Fruit fly (Drosophila melanogaster) whole organism, embryonic: ENCODE data around the gene CG43293.

Experiments
- CG12071 ChIP-seq: fragments of 200-800 bp; sonication (Bioruptor generic); optimal IDR thresholded peaks from 3 replicates; lab custom pipeline; 2018; ENCODE audit warnings: missing biosample characterization, mild to moderate bottlenecking, missing genetic modification characterization
- CG17186 ChIP-seq: fragments of 200-800 bp; sonication (Bioruptor generic); optimal IDR thresholded peaks from 3 replicates; lab custom pipeline; 2017; ENCODE audit warnings: missing biosample characterization, missing genetic modification reagents, missing genetic modification characterization
- CG2712 ChIP-seq: fragments of 200-800 bp; optimal IDR thresholded peaks from 3 replicates; lab custom pipeline; 2019; ENCODE audit warnings: missing biosample characterization, mild to moderate bottlenecking, missing genetic modification characterization, moderate library complexity
- CG30431 ChIP-seq: fragments of 200-800 bp; sonication (Bioruptor generic); optimal IDR thresholded peaks from 2 replicates; lab custom pipeline; 2017; ENCODE audit warnings: missing biosample characterization, missing genetic modification characterization
- CG4404 ChIP-seq: fragments of 200-800 bp; sonication (Bioruptor generic); IDR thresholded peaks from 2 replicates; pipeline ENCODE4 v1.3.6; 2022; ENCODE audit warnings: missing biosample characterization, missing genetic modification characterization
- CG4424 ChIP-seq: fragments of 200-800 bp; sonication (Bioruptor generic); optimal IDR thresholded peaks from 3 replicates; lab custom pipeline; 2016; ENCODE audit warnings: missing biosample characterization, missing genetic modification characterization
- CG6689 ChIP-seq: fragments of 200-800 bp; sonication (Bioruptor generic); IDR thresholded peaks from 2 replicates; pipeline ENCODE4 v1.3.6; 2022; ENCODE audit warnings: missing biosample characterization, missing genetic modification characterization
- CG8924 ChIP-seq: fragments of 200-800 bp; optimal IDR thresholded peaks from 3 replicates; lab custom pipeline; 2019; ENCODE audit warnings: missing biosample characterization, mild to moderate bottlenecking, missing genetic modification characterization, moderate library complexity
- CTCF ChIP-seq: fragments of 200-800 bp; sonication (Bioruptor generic); optimal IDR thresholded peaks from 2 replicates; lab custom pipeline; 2017; ENCODE audit warnings: missing biosample characterization, mild to moderate bottlenecking, missing genetic modification characterization, moderate library complexity
- CoRest ChIP-seq: fragments of 200-800 bp; sonication (Bioruptor generic); optimal IDR thresholded peaks from 3 replicates; lab custom pipeline; 2018; ENCODE audit warnings: missing biosample characterization, mild to moderate bottlenecking, missing genetic modification characterization, moderate library complexity
- D ChIP-seq, 2 experiments: fragments of 200-800 bp in 1 of 2; fragments of >200 bp in 1 of 2; sonication (Bioruptor generic) in 1 of 2; optimal IDR thresholded peaks; 2 replicates in 1 of 2; 3 replicates in 1 of 2; lab custom pipeline; 2017; ENCODE audit warnings: mild to moderate bottlenecking in 1 of 2, missing biosample characterization in 1 of 2, missing genetic modification characterization in 1 of 2, missing genetic modification reagents in 1 of 2
- D19A ChIP-seq: fragments of 200-800 bp; optimal IDR thresholded peaks from 3 replicates; lab custom pipeline; 2019; ENCODE audit warnings: missing biosample characterization, mild to moderate bottlenecking, missing genetic modification characterization, moderate library complexity
- D19B ChIP-seq: fragments of 200-800 bp; sonication (Bioruptor generic); optimal IDR thresholded peaks from 2 replicates; lab custom pipeline; 2017; ENCODE audit warnings: missing biosample characterization, mild to moderate bottlenecking, missing genetic modification characterization
- Deaf1 ChIP-seq: fragments of 200-800 bp; optimal IDR thresholded peaks from 3 replicates; lab custom pipeline; 2019; ENCODE audit warnings: missing biosample characterization, mild to moderate bottlenecking, missing genetic modification characterization, moderate library complexity
- Doc2 ChIP-seq: fragments of 200-800 bp; sonication (Bioruptor generic); IDR thresholded peaks from 2 replicates; pipeline ENCODE4 v1.3.6; 2022; ENCODE audit warnings: missing biosample characterization, missing genetic modification characterization
- Fer2 ChIP-seq: fragments of 200-800 bp; sonication (Bioruptor generic); optimal IDR thresholded peaks from 2 replicates; lab custom pipeline; 2018; ENCODE audit warnings: missing biosample characterization, mild to moderate bottlenecking, missing genetic modification characterization, moderate library complexity
- Hey ChIP-seq: fragments of 200-800 bp; sonication (Bioruptor generic); optimal IDR thresholded peaks from 3 replicates; lab custom pipeline; 2018; ENCODE audit warnings: missing biosample characterization, mild to moderate bottlenecking, missing genetic modification characterization
- Hr3 ChIP-seq: fragments of 200-800 bp; sonication (Bioruptor generic); optimal IDR thresholded peaks from 3 replicates; lab custom pipeline; 2016; ENCODE audit warnings: missing biosample characterization, missing genetic modification characterization
- Hr78 ChIP-seq, 2 experiments: fragments of 200-800 bp in 1 of 2; fragments of >200 bp in 1 of 2; sonication (Bioruptor generic) in 1 of 2; optimal IDR thresholded peaks; 2 replicates each; lab custom pipeline; 2017 to 2019; ENCODE audit warnings: missing biosample characterization in 2 of 2, missing genetic modification characterization in 2 of 2, mild to moderate bottlenecking in 1 of 2, moderate library complexity in 1 of 2
- Jarid2 ChIP-seq: fragments of 200-800 bp; sonication (Bioruptor generic); optimal IDR thresholded peaks from 3 replicates; lab custom pipeline; 2017; ENCODE audit warnings: mild to moderate bottlenecking, missing biosample characterization, missing genetic modification reagents, missing genetic modification characterization
- Max ChIP-seq: fragments of 200-800 bp; sonication (Bioruptor generic); optimal IDR thresholded peaks from 2 replicates; lab custom pipeline; 2016; ENCODE audit warnings: missing biosample characterization, mild to moderate bottlenecking, missing genetic modification characterization
- NC2α ChIP-seq: fragments of 200-800 bp; sonication (Bioruptor generic); optimal IDR thresholded peaks from 2 replicates; lab custom pipeline; 2016; ENCODE audit warnings: missing biosample characterization, missing genetic modification characterization
- NK7.1 ChIP-seq: fragments of 200-800 bp; sonication (Bioruptor generic); optimal IDR thresholded peaks from 3 replicates; lab custom pipeline; 2016; ENCODE audit warnings: missing biosample characterization, missing genetic modification characterization
- Poxn ChIP-seq: fragments of 200-800 bp; sonication (Bioruptor generic); IDR thresholded peaks from 2 replicates; pipeline ENCODE4 v1.3.6; 2022; ENCODE audit warnings: missing biosample characterization, missing genetic modification characterization
- Ravus ChIP-seq: fragments of 200-800 bp; sonication (Bioruptor generic); IDR thresholded peaks from 2 replicates; pipeline ENCODE4 v1.3.6; 2022; ENCODE audit warnings: missing biosample characterization, missing genetic modification characterization
- aop ChIP-seq: fragments of 200-800 bp; sonication (Bioruptor generic); IDR thresholded peaks from 2 replicates; pipeline ENCODE4 v1.3.6; 2022; ENCODE audit warnings: missing biosample characterization, missing genetic modification characterization
- cas ChIP-seq: fragments of 200-800 bp; sonication (Bioruptor generic); IDR thresholded peaks from 2 replicates; pipeline ENCODE4 v1.3.6; 2022; ENCODE audit warnings: missing biosample characterization, missing genetic modification characterization
- cato ChIP-seq: fragments of 200-800 bp; sonication (Bioruptor generic); optimal IDR thresholded peaks from 2 replicates; lab custom pipeline; 2016; ENCODE audit warnings: missing biosample characterization, missing genetic modification characterization, borderline replicate concordance
- chinmo ChIP-seq: fragments of 200-800 bp; sonication (Bioruptor generic); IDR thresholded peaks from 4 replicates; pipeline ENCODE4 v1.3.6; 2022; ENCODE audit warnings: missing biosample characterization, missing genetic modification characterization; ENCODE audit not compliant: partially characterized antibody
- dmrt99B ChIP-seq: fragments of 200-800 bp; sonication (Bioruptor generic); optimal IDR thresholded peaks from 2 replicates; lab custom pipeline; 2018; ENCODE audit warnings: missing biosample characterization, mild to moderate bottlenecking, missing genetic modification characterization, moderate library complexity
- dysf ChIP-seq: fragments of 200-800 bp; sonication (Bioruptor generic); IDR thresholded peaks from 3 replicates; pipeline ENCODE4 v1.3.6; 2022; ENCODE audit warnings: missing biosample characterization, missing genetic modification characterization
- gcm ChIP-seq: fragments of 200-800 bp; sonication (Bioruptor generic); optimal IDR thresholded peaks from 2 replicates; lab custom pipeline; 2019; ENCODE audit warnings: missing biosample characterization, mild to moderate bottlenecking, missing genetic modification characterization, moderate library complexity
- gsb ChIP-seq: fragments of 200-800 bp; sonication (Bioruptor generic); IDR thresholded peaks from 2 replicates; pipeline ENCODE4 v1.3.6; 2022; ENCODE audit warnings: missing biosample characterization, missing genetic modification characterization
- insv ChIP-seq, 2 experiments: fragments of 200-800 bp; sonication (Bioruptor generic); optimal IDR thresholded peaks; 3 replicates each; lab custom pipeline; 2016 to 2018; ENCODE audit warnings: missing biosample characterization in 2 of 2, missing genetic modification characterization in 2 of 2
- jumu ChIP-seq: fragments of 200-800 bp; sonication (Bioruptor generic); optimal IDR thresholded peaks from 3 replicates; lab custom pipeline; 2016; ENCODE audit warnings: missing biosample characterization, missing genetic modification characterization
- kah ChIP-seq: fragments of 200-800 bp; sonication (Bioruptor generic); optimal IDR thresholded peaks from 2 replicates; lab custom pipeline; 2018; ENCODE audit warnings: missing biosample characterization, mild to moderate bottlenecking, missing genetic modification characterization
- lmd ChIP-seq: fragments of 200-800 bp; sonication (Bioruptor generic); IDR thresholded peaks from 2 replicates; pipeline ENCODE4 v1.3.6; 2022; ENCODE audit warnings: missing biosample characterization, missing genetic modification characterization
- maf-S ChIP-seq: fragments of 200-800 bp; sonication (Bioruptor generic); optimal IDR thresholded peaks from 2 replicates; lab custom pipeline; 2016; ENCODE audit warnings: missing biosample characterization, missing genetic modification characterization
- nerfin-2 ChIP-seq: fragments of 200-800 bp; sonication (Bioruptor generic); IDR thresholded peaks from 2 replicates; pipeline ENCODE4 v1.3.6; 2022; ENCODE audit warnings: missing biosample characterization, missing genetic modification characterization; ENCODE audit not compliant: partially characterized antibody
- nmo ChIP-seq: fragments of 200-800 bp; sonication (Bioruptor generic); optimal IDR thresholded peaks from 2 replicates; lab custom pipeline; 2018; ENCODE audit warnings: missing biosample characterization, mild to moderate bottlenecking, missing genetic modification characterization, moderate library complexity
- pho ChIP-seq: fragments of 200-800 bp; sonication (Bioruptor generic); optimal IDR thresholded peaks from 2 replicates; lab custom pipeline; 2016; ENCODE audit warnings: missing biosample characterization, missing genetic modification characterization
- pros ChIP-seq: fragments of 200-800 bp; sonication (Bioruptor generic); optimal IDR thresholded peaks from 3 replicates; lab custom pipeline; 2019; ENCODE audit warnings: missing biosample characterization, mild to moderate bottlenecking, missing genetic modification characterization, moderate library complexity
- slbo ChIP-seq: fragments of 200-800 bp; sonication (Bioruptor generic); IDR thresholded peaks from 2 replicates; pipeline ENCODE4 v1.3.6; 2022; ENCODE audit warnings: missing biosample characterization, missing genetic modification characterization
- tap ChIP-seq: fragments of 200-800 bp; optimal IDR thresholded peaks from 3 replicates; lab custom pipeline; 2019; ENCODE audit warnings: missing biosample characterization, mild to moderate bottlenecking, missing genetic modification characterization, moderate library complexity
- tna ChIP-seq: fragments of 200-800 bp; sonication (Bioruptor generic); IDR thresholded peaks from 2 replicates; pipeline ENCODE4 v1.3.6; 2022; ENCODE audit warnings: missing biosample characterization, missing genetic modification characterization; ENCODE audit not compliant: partially characterized antibody
- toy ChIP-seq: fragments of 200-800 bp; sonication (Bioruptor generic); IDR thresholded peaks from 2 replicates; pipeline ENCODE4 v1.3.6; 2022; ENCODE audit warnings: missing biosample characterization, missing genetic modification characterization
- trh ChIP-seq: fragments of 200-800 bp; sonication (Bioruptor generic); optimal IDR thresholded peaks from 2 replicates; lab custom pipeline; 2016; ENCODE audit warnings: missing biosample characterization, missing genetic modification characterization
- ttk ChIP-seq: fragments of 200-800 bp; sonication (Bioruptor generic); IDR thresholded peaks from 2 replicates; pipeline ENCODE4 v2.1.2; 2022; ENCODE audit warnings: missing biosample characterization, missing genetic modification characterization

The CG43293 gene

DNA sequence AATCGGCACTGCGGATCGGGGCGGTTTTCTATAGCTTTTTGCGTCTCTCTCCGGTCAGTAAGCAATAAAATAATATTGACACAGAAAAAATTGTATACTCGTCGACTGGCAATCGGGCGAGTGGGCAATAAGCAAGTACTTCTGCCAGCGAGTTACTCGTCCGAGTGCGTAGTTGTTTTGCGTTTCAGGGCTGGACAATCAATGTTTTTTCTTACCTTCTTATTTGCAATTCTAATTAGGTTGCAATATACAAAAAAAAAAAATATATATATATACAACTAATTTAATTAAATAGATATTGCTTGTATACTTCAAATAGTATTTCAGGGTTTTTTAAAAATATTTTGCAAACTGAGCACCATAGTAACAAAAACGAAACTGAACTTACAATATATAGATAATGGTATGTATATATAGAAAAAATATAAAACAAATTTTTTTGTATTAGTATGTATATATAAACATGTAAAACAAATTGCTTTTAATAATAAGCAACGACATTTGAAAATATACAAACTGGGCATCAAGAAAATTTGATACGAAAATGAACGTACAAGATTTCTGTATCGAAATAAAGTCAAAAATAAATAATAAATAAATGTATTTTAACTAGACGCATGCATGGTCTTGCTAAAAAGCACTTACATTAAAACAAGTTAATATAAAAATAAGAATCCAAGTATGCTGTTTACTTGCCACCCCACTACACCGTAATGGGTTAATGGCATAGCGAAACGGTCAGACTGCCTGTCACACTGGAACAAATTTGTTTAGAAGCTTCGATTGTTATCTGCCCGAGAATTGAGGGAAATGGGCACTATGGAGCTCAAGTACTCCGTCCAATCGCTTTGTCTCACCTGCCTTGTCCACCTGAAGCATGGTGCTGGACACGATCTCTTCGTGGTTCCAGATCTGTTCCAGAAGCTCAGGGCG is 4.3 kb downstream of the CG43293 start, which contains the start of the genes D19A and CG7386 (continued):
- TF ChIP-seq D (optimal IDR thresholded peaks at IDR 0.05; lab: Kevin White, UChicago): no peak
- TF ChIP-seq D (GFP tag; optimal IDR thresholded peaks at IDR 0.05; lab: Kevin White, UChicago): peak; percentile 14
- peak in 1 of 2 experiments; percentile 85 for TF ChIP-seq insv (GFP tag; optimal IDR thresholded peaks at IDR 0.05; lab: Kevin White, UChicago)
- peak; percentile 38 for TF ChIP-seq pho (GFP tag; lab: Kevin White, UChicago)
- TF ChIP-seq Hr78 (GFP tag; optimal IDR thresholded peaks at IDR 0.05; lab: Kevin White, UChicago): no peak
- TF ChIP-seq Hey (tag; lab: Kevin White, UChicago): no peak
- peak; percentile 34 for TF ChIP-seq Hr3 (GFP tag; lab: Kevin White, UChicago)
- peak; percentile 37; the same call in 1 of the 2 replicates for TF ChIP-seq ttk (GFP tag; lab: Robert Waterston, UW)
- TF ChIP-seq tap (tag; lab: Kevin White, UChicago): peak; percentile 46
- TF ChIP-seq tna (GFP tag; lab: Robert Waterston, UW): no peak
- no peak for TF ChIP-seq Ravus (GFP tag; lab: Robert Waterston, UW)
- TF ChIP-seq cas: peak; percentile 46; the same call in 1 of the 2 replicates
- peak; percentile 70 for TF ChIP-seq CG2712 (tag; lab: Kevin White, UChicago)
- peak; percentile 75 for TF ChIP-seq CG6689 (GFP tag; lab: Robert Waterston, UW)
- no peak for TF ChIP-seq aop (GFP tag; lab: Robert Waterston, UW)
- no peak for TF ChIP-seq CTCF (GFP tag; lab: Kevin White, UChicago)
- peak; percentile 31 for TF ChIP-seq Max (GFP tag; lab: Kevin White, UChicago)
- peak; percentile 29 for TF ChIP-seq maf-S
- no peak for TF ChIP-seq Poxn (GFP tag; lab: Robert Waterston, UW)
- TF ChIP-seq kah (GFP tag; lab: Kevin White, UChicago): peak; percentile 32
- TF ChIP-seq jumu: peak; percentile 37
- no peak for TF ChIP-seq CG17186
- peak; percentile 45 for TF ChIP-seq dmrt99B (tag; lab: Kevin White, UChicago)
- TF ChIP-seq D19A (tag; lab: Kevin White, UChicago): peak; percentile 80
- TF ChIP-seq gcm (GFP tag; lab: Kevin White, UChicago): peak; percentile 24
- no peak for TF ChIP-seq NK7.1 (GFP tag; lab: Kevin White, UChicago)
- peak; percentile 70 for TF ChIP-seq CoRest (tag; lab: Kevin White, UChicago)
- no peak for TF ChIP-seq Deaf1 (tag; lab: Kevin White, UChicago)
- TF ChIP-seq CG4404 (GFP tag; lab: Robert Waterston, UW): no peak
- peak; percentile 15 for TF ChIP-seq CG4424
- no peak for TF ChIP-seq Doc2
- TF ChIP-seq pros (GFP tag; lab: Kevin White, UChicago): no peak
- peak; percentile 86 for TF ChIP-seq slbo (GFP tag; lab: Robert Waterston, UW)
- TF ChIP-seq dysf (GFP tag; lab: Robert Waterston, UW): peak; percentile 66
- no peak for TF ChIP-seq cato (GFP tag; lab: Kevin White, UChicago)
- TF ChIP-seq nerfin-2 (GFP tag; lab: Robert Waterston, UW): no peak
- peak; percentile 65 for TF ChIP-seq lmd (GFP tag; lab: Robert Waterston, UW)
- TF ChIP-seq NC2α (GFP tag; lab: Kevin White, UChicago): no peak
- TF ChIP-seq chinmo (GFP tag; lab: Robert Waterston, UW): no peak
- TF ChIP-seq gsb (GFP tag; lab: Robert Waterston, UW): peak; percentile 15; the same call in 1 of the 2 replicates
- no peak for TF ChIP-seq Jarid2 (GFP tag; lab: Kevin White, UChicago)
- 0 out of 2 replicates have a peak, but pooled peaks have one; percentile 33 for TF ChIP-seq toy (GFP tag; lab: Robert Waterston, UW)
- TF ChIP-seq Fer2: peak; percentile 11
- no peak for TF ChIP-seq CG30431 (GFP tag; lab: Kevin White, UChicago)
- TF ChIP-seq trh: no peak
- TF ChIP-seq D19B (GFP tag; lab: Kevin White, UChicago): peak; percentile 63
- TF ChIP-seq CG12071: no peak
- peak; percentile 69 for TF ChIP-seq CG8924 (tag; lab: Kevin White, UChicago)
- TF ChIP-seq nmo: peak; percentile 21
